Fruit fly (Drosophila melanogaster): ENCODE measurements around the gene CG6171.

- TF ChIP-seq CTCF (optimal IDR thresholded peaks at IDR 0.05) = no peak
- no peak for TF ChIP-seq CG8478 (optimal IDR thresholded peaks at IDR 0.05)
These were observed 18.2 kb downstream of the CG6171 start for dm6 chr3R:15345198-15346017.

All from S2 (cell line).